Fruit fly (Drosophila melanogaster): ENCODE data around the gene CG14985.
A peak's percentile ranks its signal among the peaks of the same experiment; 100 is the strongest.

Gene CG14985

dm6 chr3L:3963979-3964378 is 39.3 kb upstream of the CG14985 start (continued):
- TF ChIP-seq CG12155 (GFP tag; optimal IDR thresholded peaks at IDR 0.05): peak; percentile 91
- TF ChIP-seq ash1 (GFP tag; optimal IDR thresholded peaks at IDR 0.05): no peak
- TF ChIP-seq gro (GFP tag; optimal IDR thresholded peaks at IDR 0.05): no peak
- no peak for TF ChIP-seq odd (GFP tag; optimal IDR thresholded peaks at IDR 0.05)
- TF ChIP-seq ato (GFP tag; IDR thresholded peaks at IDR 0.05; ENCODE audit: partially characterized antibody): no peak
- TF ChIP-seq mam (GFP tag; optimal IDR thresholded peaks at IDR 0.05): no peak

dm6 chr3L:3964671-3965070 is 38.6 kb upstream of the CG14985 start, which contains the start of gene CG12605:
TSS of gene CG12605 (minus strand) at chr3L:3964771.
- TF ChIP-seq ems (GFP tag; optimal IDR thresholded peaks at IDR 0.05): no peak
- TF ChIP-seq Neu2 (GFP tag; optimal IDR thresholded peaks at IDR 0.05; ENCODE audit: borderline replicate concordance): no peak
- 0 out of 2 replicates have a peak, but pooled peaks have one; percentile 6 for TF ChIP-seq NFAT (GFP tag; IDR thresholded peaks at IDR 0.05)
- no peak for TF ChIP-seq disco-r (GFP tag; optimal IDR thresholded peaks at IDR 0.05)
- no peak for TF ChIP-seq odd (GFP tag; optimal IDR thresholded peaks at IDR 0.05)
- no peak for TF ChIP-seq CG7271 (tag; optimal IDR thresholded peaks at IDR 0.05)
- TF ChIP-seq CG14667 (GFP tag; IDR thresholded peaks at IDR 0.05): no peak
- TF ChIP-seq pnt (GFP tag; optimal IDR thresholded peaks at IDR 0.05): no peak
- TF ChIP-seq nerfin-2 (GFP tag; IDR thresholded peaks at IDR 0.05; ENCODE audit: partially characterized antibody): no peak
- no peak for TF ChIP-seq CG30431 (GFP tag; optimal IDR thresholded peaks at IDR 0.05)
- no peak for TF ChIP-seq gro (GFP tag; optimal IDR thresholded peaks at IDR 0.05)
- TF ChIP-seq seq (GFP tag; IDR thresholded peaks at IDR 0.05): 0 out of 2 replicates have a peak, but pooled peaks have one; percentile 23
- TF ChIP-seq sisA (GFP tag; IDR thresholded peaks at IDR 0.05): no peak
- peak; percentile 52 for TF ChIP-seq Ets65A (GFP tag)
- TF ChIP-seq CG13123 (GFP tag; optimal IDR thresholded peaks at IDR 0.05): no peak
- no peak for TF ChIP-seq Tbp (GFP tag; optimal IDR thresholded peaks at IDR 0.05)
- no peak for TF ChIP-seq cas (GFP tag; IDR thresholded peaks at IDR 0.05)
- TF ChIP-seq cg (GFP tag; optimal IDR thresholded peaks at IDR 0.05): peak; percentile 44
- TF ChIP-seq twi (tag; optimal IDR thresholded peaks at IDR 0.05): no peak
- no peak for TF ChIP-seq CG4404 (GFP tag; IDR thresholded peaks at IDR 0.05)
- TF ChIP-seq ken (GFP tag; IDR thresholded peaks at IDR 0.05): no peak
- no peak for TF ChIP-seq fu2 (GFP tag; optimal IDR thresholded peaks at IDR 0.05)
- no peak for TF ChIP-seq ap (GFP tag; IDR thresholded peaks at IDR 0.05)
- TF ChIP-seq CG31224 (GFP tag; IDR thresholded peaks at IDR 0.05): no peak

dm6 chr3L:3965102-3965501 is 38.2 kb upstream of the CG14985 start:
- TF ChIP-seq Ssrp (tag; optimal IDR thresholded peaks at IDR 0.05) (no peak), da (GFP tag; optimal IDR thresholded peaks at IDR 0.05) (no peak), Deaf1 (tag; optimal IDR thresholded peaks at IDR 0.05) (peak; percentile 19), her (GFP tag; optimal IDR thresholded peaks at IDR 0.05) (no peak), cas (GFP tag; IDR thresholded peaks at IDR 0.05) (no peak), HLH4C (GFP tag; IDR thresholded peaks at IDR 0.05; ENCODE audit: partially characterized antibody) (no peak), CG1024 (GFP tag; IDR thresholded peaks at IDR 0.05) (no peak), gce (GFP tag; IDR thresholded peaks at IDR 0.05) (no peak), Max (GFP tag; optimal IDR thresholded peaks at IDR 0.05) (no peak), CG12071 (GFP tag; optimal IDR thresholded peaks at IDR 0.05) (no peak), Xbp1 (GFP tag; optimal IDR thresholded peaks at IDR 0.05) (no peak), chinmo (GFP tag; IDR thresholded peaks at IDR 0.05; ENCODE audit: partially characterized antibody) (0 out of 4 replicates have a peak, but pooled peaks have one; percentile 31), NC2α (GFP tag; optimal IDR thresholded peaks at IDR 0.05) (no peak), MESR4 (GFP tag; optimal IDR thresholded peaks at IDR 0.05) (no peak), CG14014 (GFP tag; IDR thresholded peaks at IDR 0.05) (no peak), Ets97D (GFP tag; optimal IDR thresholded peaks at IDR 0.05) (no peak), CG6813 (GFP tag; optimal IDR thresholded peaks at IDR 0.05) (no peak), z (GFP tag; IDR thresholded peaks at IDR 0.05) (0 out of 3 replicates have a peak, but pooled peaks have one; percentile 5), az2 (GFP tag; optimal IDR thresholded peaks at IDR 0.05) (no peak), CG30020 (tag; optimal IDR thresholded peaks at IDR 0.05) (no peak), Jarid2 (GFP tag; optimal IDR thresholded peaks at IDR 0.05) (no peak), CG18764 (GFP tag; optimal IDR thresholded peaks at IDR 0.05) (no peak), CG3838 (GFP tag; optimal IDR thresholded peaks at IDR 0.05) (no peak), yki (optimal IDR thresholded peaks at IDR 0.05) (no peak)

Measured in whole organism, embryonic.